Worm (Caenorhabditis elegans) whole organism, late embryonic: ENCODE measurements around the gene exos-9.

Source experiments
- ama-1 ChIP-seq: fragments of 150-350 bp; optimal IDR thresholded peaks from 2 replicates; lab custom pipeline; 2014
- ceh-22 ChIP-seq: sonication (generic microtip); optimal IDR thresholded peaks from 2 replicates; lab custom pipeline; 2017; ENCODE audit warnings: missing biosample characterization, missing genetic modification characterization
- ceh-24 ChIP-seq: sonication (generic microtip); optimal IDR thresholded peaks from 2 replicates; lab custom pipeline; 2016; ENCODE audit warnings: mild to moderate bottlenecking, missing genetic modification characterization, missing compliant biosample characterization
- ceh-6 ChIP-seq: fragments of 200-800 bp; sonication (Bioruptor generic); optimal IDR thresholded peaks from 2 replicates; lab custom pipeline; 2018; ENCODE audit warnings: mild to moderate bottlenecking, missing genetic modification characterization, missing compliant biosample characterization
- dve-1 ChIP-seq: sonication (generic microtip); optimal IDR thresholded peaks from 2 replicates; lab custom pipeline; 2017; ENCODE audit warnings: antibody characterized with exemption, mild to moderate bottlenecking, missing genetic modification characterization, missing compliant biosample characterization
- lin-11 ChIP-seq: fragments of 200-800 bp; sonication (Bioruptor generic); optimal IDR thresholded peaks from 2 replicates; lab custom pipeline; 2018; ENCODE audit warnings: mild to moderate bottlenecking, missing genetic modification characterization, missing compliant biosample characterization
- unc-55 ChIP-seq: sonication (generic microtip); optimal IDR thresholded peaks from 2 replicates; lab custom pipeline; 2017; ENCODE audit warnings: missing biosample characterization, missing genetic modification reagents, missing genetic modification characterization

DNA sequence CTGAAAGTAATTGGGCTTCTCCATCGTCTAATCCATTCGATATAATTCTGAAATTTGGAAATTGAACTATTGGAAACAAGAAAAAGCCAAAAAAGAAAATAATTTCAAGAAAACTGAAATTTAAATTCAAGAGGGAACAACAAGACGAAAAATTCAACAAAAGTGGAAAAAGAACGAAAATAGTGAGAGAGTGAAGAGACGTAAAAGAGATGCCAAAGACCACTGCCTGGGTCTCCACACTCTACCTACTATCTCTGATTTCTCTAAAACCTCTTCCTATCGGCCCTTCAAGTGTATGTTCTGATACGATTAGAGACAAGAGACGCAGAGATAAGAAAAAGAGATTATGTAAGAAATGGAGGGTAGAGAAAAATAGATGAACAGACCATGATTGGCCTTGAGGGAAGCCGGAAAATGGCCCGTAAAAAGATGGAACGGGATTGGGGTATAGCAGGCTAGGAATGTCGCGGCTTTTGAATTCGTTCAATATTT lies 44.1 kb downstream of the exos-9 start, which contains the start of gene ogt-1:
- TF ChIP-seq ceh-22 (tag; lab: Kevin White, UChicago) (no peak), ceh-24 (tag; lab: Kevin White, UChicago) (no peak), dve-1 (tag; lab: Kevin White, UChicago) (peak; percentile 12), lin-11 (tag; lab: Kevin White, UChicago) (no peak), unc-55 (GFP tag; lab: Kevin White, UChicago) (peak; percentile 78), ceh-6 (GFP tag; lab: Kevin White, UChicago) (no peak), ama-1 (lab: Kevin White, UChicago) (no peak)
